Worm (Caenorhabditis elegans) whole organism, L4 larva: ENCODE results near the gene gst-28.

Source experiments
- F26F4.8 ChIP-seq: fragments of 200-800 bp; sonication (Bioruptor generic); conservative IDR thresholded peaks from 2 replicates; pipeline ENCODE4 v1.3.6; 2022; ENCODE audit warnings: missing genetic modification characterization, missing compliant biosample characterization
- R02D3.7 ChIP-seq: fragments of 150-350 bp; sonication (generic microtip); optimal IDR thresholded peaks from 3 replicates; lab custom pipeline; 2014; ENCODE audit warnings: missing biosample characterization, missing genetic modification characterization
- T26A8.4 ChIP-seq: fragments of 200-800 bp; sonication (Bioruptor generic); IDR thresholded peaks from 2 replicates; pipeline ENCODE4 v1.3.6; 2022; ENCODE audit warnings: missing genetic modification characterization, missing compliant biosample characterization
- Y48G9A.11 ChIP-seq: fragments of 200-800 bp; sonication (Bioruptor generic); IDR thresholded peaks from 2 replicates; pipeline ENCODE4 v1.3.6; 2022; ENCODE audit warnings: missing genetic modification reagents, missing genetic modification characterization, missing compliant biosample characterization
- Y75B8A.6 ChIP-seq: fragments of 200-800 bp; sonication (Bioruptor generic); IDR thresholded peaks from 2 replicates; pipeline ENCODE4 v1.3.6; 2022; ENCODE audit warnings: missing genetic modification reagents, missing genetic modification characterization, missing compliant biosample characterization
- ZK337.2 ChIP-seq: fragments of 200-800 bp; sonication (Bioruptor generic); IDR thresholded peaks from 2 replicates; pipeline ENCODE4 v1.3.6; 2022; ENCODE audit warnings: missing genetic modification reagents, missing genetic modification characterization, missing compliant biosample characterization
- ZK546.5 ChIP-seq, 2 experiments: sonication (generic microtip); optimal IDR thresholded peaks; 2 replicates each; lab custom pipeline; 2017; ENCODE audit warnings: missing biosample characterization in 2 of 2, missing genetic modification characterization in 2 of 2
- aha-1 ChIP-seq: fragments of 150-350 bp; peaks from one replicate; lab custom pipeline; 2014; ENCODE audit warnings: missing biosample characterization, missing genetic modification characterization
- aly-2 ChIP-seq: sonication (generic microtip); optimal IDR thresholded peaks from 2 replicates; lab custom pipeline; 2018; ENCODE audit warnings: missing biosample characterization, missing genetic modification characterization
- arid-1 ChIP-seq: fragments of 200-800 bp; sonication (Bioruptor generic); conservative IDR thresholded peaks from 2 replicates; pipeline ENCODE4 v1.3.6; 2022; ENCODE audit warnings: missing genetic modification reagents, missing genetic modification characterization, missing compliant biosample characterization
- ceh-28 ChIP-seq: fragments of 150-350 bp; optimal IDR thresholded peaks from 2 replicates; lab custom pipeline; 2014; ENCODE audit warnings: missing biosample characterization, missing genetic modification reagents, missing genetic modification characterization
- ces-1 ChIP-seq: fragments of 150-350 bp; sonication (generic microtip); optimal IDR thresholded peaks from 4 replicates; lab custom pipeline; 2014; ENCODE audit warnings: missing biosample characterization, missing genetic modification reagents, missing genetic modification characterization
- ctbp-1 ChIP-seq: fragments of 200-800 bp; sonication (Bioruptor generic); IDR thresholded peaks from 2 replicates; pipeline ENCODE4 v1.3.6; 2022; ENCODE audit warnings: missing genetic modification reagents, missing genetic modification characterization, missing compliant biosample characterization
- daf-16 ChIP-seq, 3 experiments: sonication (generic microtip); optimal IDR thresholded peaks; 2 replicates each; lab custom pipeline; 2016 to 2017; ENCODE audit warnings: missing genetic modification characterization in 3 of 3, missing genetic modification reagents in 3 of 3, mild to moderate bottlenecking in 2 of 3, missing compliant biosample characterization in 2 of 3, missing biosample characterization in 1 of 3, moderate library complexity in 1 of 3
- fkh-10 ChIP-seq: fragments of 150-350 bp; optimal IDR thresholded peaks from 2 replicates; lab custom pipeline; 2014; ENCODE audit warnings: missing biosample characterization, missing genetic modification reagents, missing genetic modification characterization
- fos-1 ChIP-seq: fragments of 150-350 bp; optimal IDR thresholded peaks from 2 replicates; lab custom pipeline; 2014; ENCODE audit warnings: missing biosample characterization, missing genetic modification characterization
- hif-1 ChIP-seq, 2 experiments: sonication (generic microtip); optimal IDR thresholded peaks; 2 replicates each; lab custom pipeline; 2016 to 2017; ENCODE audit warnings: missing compliant biosample characterization in 2 of 2, missing genetic modification characterization in 2 of 2, missing genetic modification reagents in 2 of 2, missing genotype in 2 of 2, mild to moderate bottlenecking in 1 of 2
- hlh-11 ChIP-seq: fragments of 200-800 bp; sonication (Bioruptor generic); optimal IDR thresholded peaks from 2 replicates; lab custom pipeline; 2018; ENCODE audit warnings: mild to moderate bottlenecking, missing genetic modification characterization, missing compliant biosample characterization
- jun-1 ChIP-seq: fragments of 150-350 bp; optimal IDR thresholded peaks from 2 replicates; lab custom pipeline; 2014; ENCODE audit warnings: missing biosample characterization, missing genetic modification reagents, missing genetic modification characterization
- lin-1 ChIP-seq: fragments of 200-800 bp; sonication (Bioruptor generic); IDR thresholded peaks from 2 replicates; pipeline ENCODE4 v1.3.6; 2022; ENCODE audit warnings: missing genetic modification reagents, missing genetic modification characterization, missing compliant biosample characterization
- lir-3 ChIP-seq: sonication (generic microtip); optimal IDR thresholded peaks from 2 replicates; lab custom pipeline; 2016; ENCODE audit warnings: mild to moderate bottlenecking, missing genetic modification characterization, missing compliant biosample characterization
- lsy-2 ChIP-seq, 2 experiments: fragments of 150-350 bp in 1 of 2; sonication (generic microtip) in 1 of 2; optimal IDR thresholded peaks; 2 replicates each; lab custom pipeline; 2014 to 2017; ENCODE audit warnings: missing biosample characterization in 2 of 2, missing genetic modification characterization in 2 of 2
- madf-9 ChIP-seq: fragments of 200-800 bp; sonication (Bioruptor generic); conservative IDR thresholded peaks from 2 replicates; pipeline ENCODE4 v1.3.6; 2022; ENCODE audit warnings: missing genetic modification reagents, missing genetic modification characterization, missing compliant biosample characterization
- mdl-1 ChIP-seq, 2 experiments: fragments of 150-350 bp in 1 of 2; sonication (generic microtip) in 1 of 2; optimal IDR thresholded peaks; 2 replicates each; lab custom pipeline; 2014 to 2017; ENCODE audit warnings: missing biosample characterization in 2 of 2, missing genetic modification characterization in 2 of 2
- mdt-29 ChIP-seq: fragments of 200-800 bp; sonication (Bioruptor generic); IDR thresholded peaks from 2 replicates; pipeline ENCODE4 v1.3.6; 2022; ENCODE audit warnings: missing genetic modification reagents, missing genetic modification characterization, missing compliant biosample characterization
- nhr-11 ChIP-seq: fragments of 150-350 bp; optimal IDR thresholded peaks from 2 replicates; lab custom pipeline; 2014; ENCODE audit warnings: missing biosample characterization, missing genetic modification characterization
- nhr-28 ChIP-seq: fragments of 150-350 bp; optimal IDR thresholded peaks from 2 replicates; lab custom pipeline; 2014; ENCODE audit warnings: missing biosample characterization, missing genetic modification characterization
- nhr-41 ChIP-seq: fragments of 200-800 bp; sonication (Bioruptor generic); IDR thresholded peaks from 2 replicates; pipeline ENCODE4 v1.3.6; 2022; ENCODE audit warnings: missing genetic modification reagents, missing genetic modification characterization, missing compliant biosample characterization
- nhr-6 ChIP-seq: fragments of 150-350 bp; optimal IDR thresholded peaks from 2 replicates; lab custom pipeline; 2014; ENCODE audit warnings: missing biosample characterization, missing genetic modification characterization
- php-3 ChIP-seq: fragments of 200-800 bp; sonication (Bioruptor generic); IDR thresholded peaks from 2 replicates; pipeline ENCODE4 v1.3.6; 2022; ENCODE audit warnings: missing genetic modification reagents, missing genetic modification characterization, missing compliant biosample characterization
- pqm-1 ChIP-seq: sonication (generic microtip); optimal IDR thresholded peaks from 2 replicates; lab custom pipeline; 2017; ENCODE audit warnings: missing biosample characterization, missing genetic modification characterization
- saeg-2 ChIP-seq: fragments of 200-800 bp; sonication (Bioruptor generic); IDR thresholded peaks from 2 replicates; pipeline ENCODE4 v1.3.6; 2022; ENCODE audit warnings: missing genetic modification reagents, missing genetic modification characterization, missing compliant biosample characterization
- sdz-12 ChIP-seq: fragments of 200-800 bp; sonication (Bioruptor generic); optimal IDR thresholded peaks from 2 replicates; lab custom pipeline; 2018; ENCODE audit warnings: mild to moderate bottlenecking, missing genetic modification characterization, missing compliant biosample characterization
- unc-130 ChIP-seq: sonication (generic microtip); optimal IDR thresholded peaks from 2 replicates; lab custom pipeline; 2016; ENCODE audit warnings: missing genetic modification reagents, missing genetic modification characterization, missing compliant biosample characterization
- unc-39 ChIP-seq: sonication (generic microtip); optimal IDR thresholded peaks from 2 replicates; lab custom pipeline; 2017; ENCODE audit warnings: missing biosample characterization, missing genetic modification characterization
- unc-62 ChIP-seq, 3 experiments: fragments of 150-350 bp in 1 of 3; sonication (generic microtip); optimal IDR thresholded peaks in 2 of 3; peaks in 1 of 3; 1 replicate in 1 of 3; 2 replicates in 2 of 3; lab custom pipeline; 2014 to 2017; ENCODE audit warnings: missing biosample characterization in 3 of 3, missing genetic modification characterization in 3 of 3, missing genetic modification reagents in 3 of 3, missing genotype in 1 of 3
- zfp-3 ChIP-seq: fragments of 200-800 bp; sonication (Bioruptor generic); conservative IDR thresholded peaks from 2 replicates; pipeline ENCODE4 v1.3.6; 2022; ENCODE audit warnings: missing genetic modification reagents, missing genetic modification characterization, missing compliant biosample characterization

gst-28 gene

DNA sequence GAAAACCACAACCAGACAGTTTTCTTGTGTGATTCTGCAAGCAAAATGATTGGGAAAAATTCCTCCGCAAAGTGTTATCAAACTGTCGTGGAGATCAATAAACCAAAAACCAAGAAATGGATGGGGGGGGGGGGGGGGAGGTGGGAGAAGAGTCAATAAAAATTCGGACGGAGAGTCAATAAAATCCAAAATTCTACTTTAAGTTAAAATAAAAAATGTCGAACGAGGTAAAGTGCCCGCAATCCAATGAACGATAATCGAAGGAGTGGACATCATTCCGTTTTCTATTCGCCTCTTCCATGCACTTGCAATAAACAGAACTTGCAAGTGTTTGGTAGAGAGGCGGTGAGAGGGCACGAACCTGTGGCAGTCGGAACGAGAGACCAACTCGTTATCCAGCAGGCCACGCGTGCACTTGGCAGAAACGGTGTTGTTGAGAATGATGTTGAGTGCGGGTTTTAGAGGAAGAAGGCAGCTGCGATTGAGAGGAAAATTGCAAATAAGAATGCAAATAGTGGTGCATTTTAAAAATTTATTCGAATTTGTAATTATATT is 1.6 kb downstream of the gst-28 start, which contains the start of gene gst-27 (continued):
- peak; percentile 81 for TF ChIP-seq lir-3 (tag; lab: Kevin White, UChicago)
- peak; percentile 53; the same call in 1 of the 2 replicates for TF ChIP-seq saeg-2 (GFP tag; lab: Robert Waterston, UW)
- TF ChIP-seq fos-1 (tag; lab: Kevin White, UChicago), result no peak
- no peak for TF ChIP-seq ZK546.5 (tag; optimal IDR thresholded peaks at IDR 0.05; lab: Kevin White, UChicago)
- TF ChIP-seq php-3, result peak; percentile 74
- TF ChIP-seq zfp-3 (GFP tag; lab: Robert Waterston, UW), result peak; percentile 41; the same call in 1 of the 2 replicates
- TF ChIP-seq lsy-2 (tag; optimal IDR thresholded peaks at IDR 0.05; lab: Kevin White, UChicago), result no peak
- TF ChIP-seq nhr-6, result peak; percentile 40
- TF ChIP-seq fkh-10 (GFP tag; lab: Kevin White, UChicago), result peak; percentile 54
- TF ChIP-seq Y75B8A.6 (GFP tag; lab: Robert Waterston, UW), result peak; percentile 83; the same call in 1 of the 2 replicates
- peak; percentile 33 for TF ChIP-seq R02D3.7 (tag; lab: Kevin White, UChicago)
- no peak for TF ChIP-seq ces-1 (GFP tag; lab: Kevin White, UChicago)
- peak; percentile 82 for TF ChIP-seq hlh-11 (tag; lab: Kevin White, UChicago)
- peak; percentile 22 for TF ChIP-seq pqm-1 (tag; lab: Kevin White, UChicago)
- peak; percentile 85 for TF ChIP-seq T26A8.4 (GFP tag; lab: Robert Waterston, UW)
- peak; percentile 72 for TF ChIP-seq madf-9 (GFP tag; lab: Robert Waterston, UW)
- TF ChIP-seq unc-62 (GFP tag; optimal IDR thresholded peaks at IDR 0.05 in 1 of 2; lab: Kevin White, UChicago), result peak in 1 of 2 experiments; percentile 100
- TF ChIP-seq unc-62 (tag; optimal IDR thresholded peaks at IDR 0.05; lab: Kevin White, UChicago), result no peak
- peak; percentile 41; the same call in 1 of the 2 replicates for TF ChIP-seq ZK337.2 (GFP tag; lab: Robert Waterston, UW)
- peak; percentile 83 for TF ChIP-seq mdt-29 (GFP tag; lab: Robert Waterston, UW)
- peak in 1 of 2 experiments; percentile 43 for TF ChIP-seq mdl-1 (tag; optimal IDR thresholded peaks at IDR 0.05; lab: Kevin White, UChicago)
- TF ChIP-seq arid-1 (GFP tag; lab: Robert Waterston, UW), result peak; percentile 71
- no peak for TF ChIP-seq ceh-28
- peak in 1 of 2 experiments; percentile 66 for TF ChIP-seq hif-1 (tag; optimal IDR thresholded peaks at IDR 0.05; lab: Kevin White, UChicago)
- TF ChIP-seq aly-2 (tag; lab: Kevin White, UChicago), result peak; percentile 47
- peak; percentile 68 for TF ChIP-seq jun-1 (tag; lab: Kevin White, UChicago)
- TF ChIP-seq F26F4.8 (GFP tag; lab: Robert Waterston, UW), result peak; percentile 85
- TF ChIP-seq Y48G9A.11 (GFP tag; lab: Robert Waterston, UW), result peak; percentile 80
- peak; percentile 70 to 90 for TF ChIP-seq daf-16 (GFP tag; optimal IDR thresholded peaks at IDR 0.05; lab: Kevin White, UChicago)
- TF ChIP-seq daf-16 (tag; optimal IDR thresholded peaks at IDR 0.05; lab: Kevin White, UChicago), result peak; percentile 91
- peak; percentile 89 for TF ChIP-seq sdz-12 (GFP tag; lab: Kevin White, UChicago)
- TF ChIP-seq nhr-11 (tag; lab: Kevin White, UChicago), result peak; percentile 64
- TF ChIP-seq nhr-41, result peak; percentile 78

DNA sequence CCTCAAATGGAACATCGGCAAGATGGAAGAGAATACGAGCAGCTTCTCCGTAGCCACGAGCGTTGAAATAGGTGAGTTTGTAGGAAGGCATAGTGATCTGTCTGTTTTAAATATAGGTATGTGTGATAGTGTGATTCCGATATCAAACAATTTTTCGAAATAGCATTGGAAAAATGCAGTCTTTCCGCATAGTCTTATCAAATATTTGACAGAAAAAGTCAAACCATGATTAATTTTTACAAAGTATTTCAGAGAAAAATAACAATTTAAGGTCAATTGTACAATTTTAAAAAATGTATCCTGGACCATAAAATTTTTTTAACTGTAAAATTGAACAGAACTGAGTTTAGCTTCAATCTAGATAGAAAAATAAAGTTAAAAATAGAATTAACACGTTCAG is 2.9 kb downstream of the gst-28 start, which contains the start of gene gst-26:
gst-26 (minus strand) TSS at position 101 of the 400 bp plus-strand sequence.
- TF ChIP-seq pqm-1 (tag; lab: Kevin White, UChicago) (peak; percentile 41), nhr-28 (tag; lab: Kevin White, UChicago) (peak; percentile 17), daf-16 (GFP tag; optimal IDR thresholded peaks at IDR 0.05; lab: Kevin White, UChicago) (no peak), daf-16 (tag; optimal IDR thresholded peaks at IDR 0.05; lab: Kevin White, UChicago) (peak; percentile 4), lin-1 (GFP tag; lab: Robert Waterston, UW) (no peak)
- TF ChIP-seq, all 104 proteins: peak for 3

DNA sequence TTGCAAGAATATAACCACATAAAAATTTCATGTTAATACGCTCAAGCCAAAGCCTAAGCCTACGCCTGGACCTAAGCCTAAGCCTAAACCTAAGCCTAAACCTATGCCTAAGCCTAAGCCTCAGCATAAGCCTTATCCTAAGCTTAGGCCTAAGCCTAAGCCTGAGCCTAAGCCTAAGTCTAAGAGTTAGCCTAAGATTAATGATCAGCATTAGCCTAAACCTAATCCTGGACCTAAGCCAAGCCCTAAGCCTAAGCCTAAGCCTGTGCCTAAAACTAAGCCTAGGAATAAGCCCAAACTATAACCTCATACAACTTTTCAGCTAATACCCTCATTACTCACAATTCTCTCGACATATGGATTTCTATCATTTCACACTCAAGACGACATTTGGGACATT is 9.0 kb downstream of the gst-28 start:
- TF ChIP-seq aha-1 (peak; percentile 53), unc-39 (no peak), unc-130 (GFP tag; lab: Kevin White, UChicago) (no peak), ctbp-1 (no peak)
